Worm (Caenorhabditis elegans): ENCODE data around the gene sft-4.

DNA sequence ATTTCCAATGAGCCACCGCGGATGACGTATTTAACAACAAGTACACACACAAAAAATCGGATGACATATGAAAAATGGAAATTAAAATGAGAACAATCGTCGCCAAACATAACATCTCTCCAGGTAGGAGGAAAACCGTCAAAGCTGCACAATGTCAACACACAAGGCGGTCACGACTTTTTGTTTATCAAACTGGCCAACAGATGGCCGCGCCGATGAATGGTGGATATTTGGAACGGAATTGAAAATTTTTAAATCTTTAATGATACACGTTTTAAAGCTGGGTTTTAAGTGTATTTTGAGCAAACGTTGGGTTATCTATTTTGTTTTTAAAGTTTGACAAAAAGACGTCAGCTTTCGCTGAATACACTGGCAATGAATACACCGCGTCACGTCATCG is 772 bp upstream of the sft-4 start:
- TF ChIP-seq dsc-1 (tag; optimal IDR thresholded peaks at IDR 0.05) (no peak), nhr-90 (tag; optimal IDR thresholded peaks at IDR 0.05; ENCODE audit: poor library complexity) (no peak), ztf-4 (tag; optimal IDR thresholded peaks at IDR 0.05) (no peak), C04F5.9 (tag; optimal IDR thresholded peaks at IDR 0.05) (no peak), elt-3 (tag; optimal IDR thresholded peaks at IDR 0.05) (no peak), ztf-11 (tag; optimal IDR thresholded peaks at IDR 0.05) (no peak), lin-39 (tag; optimal IDR thresholded peaks at IDR 0.05) (no peak), mdl-1 (tag; optimal IDR thresholded peaks at IDR 0.05) (no peak), unc-62 (GFP tag; optimal IDR thresholded peaks at IDR 0.05) (no peak), ceh-82 (tag; optimal IDR thresholded peaks at IDR 0.05) (no peak), lsy-2 (tag; optimal IDR thresholded peaks at IDR 0.05) (no peak), mab-9 (GFP tag; IDR thresholded peaks at IDR 0.05) (no peak)
